Fruit fly (Drosophila melanogaster): ENCODE data around the gene Syt1.

DNA sequence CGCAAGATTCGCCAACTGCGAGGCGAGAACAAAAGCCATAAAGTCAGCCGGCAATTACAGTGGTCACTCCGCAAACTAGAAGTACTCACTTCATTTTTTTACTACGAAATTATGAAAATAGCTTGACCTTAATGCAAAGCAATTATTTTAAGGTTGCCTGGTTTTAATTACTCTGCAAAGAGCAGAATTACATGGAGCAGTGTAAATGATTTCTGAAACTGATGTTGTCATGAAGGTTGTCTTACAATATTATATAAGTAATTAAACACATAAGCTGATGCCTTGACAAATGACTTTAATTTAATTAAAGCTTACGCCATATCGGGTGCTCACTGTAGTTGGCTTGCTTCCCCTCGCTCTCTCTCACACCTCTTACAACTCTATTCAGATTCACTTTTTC lies 65.6 kb downstream of the Syt1 start:
- TF ChIP-seq CG8478 (optimal IDR thresholded peaks at IDR 0.05): no peak
- no peak for TF ChIP-seq CTCF (optimal IDR thresholded peaks at IDR 0.05)
